Worm (Caenorhabditis elegans): ENCODE results near the gene T02B11.6.

ce11 chrV:856549-856948 is 32.6 kb downstream of the T02B11.6 start, which contains the start of gene K09C6.2:
- TF ChIP-seq nhr-237 (tag; optimal IDR thresholded peaks at IDR 0.05) = no peak
- TF ChIP-seq elt-1 (tag; optimal IDR thresholded peaks at IDR 0.05) = no peak
- TF ChIP-seq dmd-4 (tag; optimal IDR thresholded peaks at IDR 0.05) = no peak
- TF ChIP-seq blmp-1 (tag; optimal IDR thresholded peaks at IDR 0.05; ENCODE audit: insufficient read depth) = no peak
- no peak for TF ChIP-seq lsy-2 (tag; optimal IDR thresholded peaks at IDR 0.05)
- TF ChIP-seq mab-5 (tag; optimal IDR thresholded peaks at IDR 0.05) = no peak
- no peak for TF ChIP-seq peb-1 (tag; optimal IDR thresholded peaks at IDR 0.05)
- TF ChIP-seq unc-55 (GFP tag; optimal IDR thresholded peaks at IDR 0.05) = no peak
- TF ChIP-seq snpc-4 (tag; optimal IDR thresholded peaks at IDR 0.05) = no peak
- TF ChIP-seq skn-1 (tag; optimal IDR thresholded peaks at IDR 0.05) = no peak
